Fruit fly (Drosophila melanogaster) whole organism, embryonic: ENCODE measurements around the gene CG10663.

ENCODE experiments used
- Atf-2 ChIP-seq: fragments of 200-800 bp; sonication (Bioruptor generic); optimal IDR thresholded peaks from 2 replicates; lab custom pipeline; 2016; ENCODE audit warnings: missing biosample characterization, missing genetic modification characterization
- Atf6 ChIP-seq: fragments of 200-800 bp; sonication (Bioruptor generic); IDR thresholded peaks from 2 replicates; pipeline ENCODE4 v1.3.6; 2022; ENCODE audit warnings: missing biosample characterization, missing genetic modification characterization
- BtbVII ChIP-seq: fragments of 200-800 bp; sonication (Bioruptor generic); optimal IDR thresholded peaks from 3 replicates; lab custom pipeline; 2017; ENCODE audit warnings: missing biosample characterization, mild to moderate bottlenecking, missing genetic modification characterization
- CG10321 ChIP-seq: fragments of 200-800 bp; sonication (Bioruptor generic); IDR thresholded peaks from 2 replicates; pipeline ENCODE4 v1.3.6; 2022; ENCODE audit warnings: missing biosample characterization, missing genetic modification characterization
- CG11398 ChIP-seq: fragments of 200-800 bp; sonication (Bioruptor generic); optimal IDR thresholded peaks from 2 replicates; lab custom pipeline; 2016; ENCODE audit warnings: missing biosample characterization, missing genetic modification characterization
- CG11456 ChIP-seq: fragments of 200-800 bp; sonication (Bioruptor generic); IDR thresholded peaks from 3 replicates; pipeline ENCODE4 v1.3.6; 2022; ENCODE audit warnings: missing biosample characterization, missing genetic modification characterization
- CG12769 ChIP-seq: fragments of 200-800 bp; sonication (Bioruptor generic); optimal IDR thresholded peaks from 2 replicates; lab custom pipeline; 2019; ENCODE audit warnings: missing biosample characterization, mild to moderate bottlenecking, missing genetic modification characterization, moderate library complexity
- CG14050 ChIP-seq: fragments of 200-800 bp; sonication (Bioruptor generic); IDR thresholded peaks from 3 replicates; pipeline ENCODE4 v1.3.6; 2022; ENCODE audit warnings: missing biosample characterization, missing genetic modification characterization
- CG1603 ChIP-seq: fragments of 200-800 bp; sonication (Bioruptor generic); optimal IDR thresholded peaks from 2 replicates; lab custom pipeline; 2019; ENCODE audit warnings: missing biosample characterization, mild to moderate bottlenecking, missing genetic modification characterization, moderate library complexity
- CG16815 ChIP-seq: fragments of 200-800 bp; sonication (Bioruptor generic); optimal IDR thresholded peaks from 3 replicates; lab custom pipeline; 2017; ENCODE audit warnings: missing biosample characterization, mild to moderate bottlenecking, missing genetic modification characterization
- CG17328 ChIP-seq: fragments of 200-800 bp; sonication (Bioruptor generic); IDR thresholded peaks from 2 replicates; pipeline ENCODE4 v1.3.6; 2022; ENCODE audit warnings: missing biosample characterization, missing genetic modification characterization
- CG2199 ChIP-seq: fragments of 200-800 bp; sonication (Bioruptor generic); IDR thresholded peaks from 3 replicates; pipeline ENCODE4 v1.3.6; 2022; ENCODE audit warnings: missing biosample characterization, missing genetic modification characterization
- CG30403 ChIP-seq: fragments of 200-800 bp; sonication (Bioruptor generic); optimal IDR thresholded peaks from 3 replicates; lab custom pipeline; 2016; ENCODE audit warnings: missing biosample characterization, missing genetic modification characterization
- CG30431 ChIP-seq: fragments of 200-800 bp; sonication (Bioruptor generic); optimal IDR thresholded peaks from 2 replicates; lab custom pipeline; 2017; ENCODE audit warnings: missing biosample characterization, missing genetic modification characterization
- CG31441 ChIP-seq: fragments of 200-800 bp; sonication (Bioruptor generic); IDR thresholded peaks from 2 replicates; pipeline ENCODE4 v1.3.6; 2022; ENCODE audit warnings: missing biosample characterization, missing genetic modification characterization
- CG3838 ChIP-seq: fragments of 200-800 bp; sonication (Bioruptor generic); optimal IDR thresholded peaks from 3 replicates; lab custom pipeline; 2016; ENCODE audit warnings: missing biosample characterization, missing genetic modification characterization
- CG6683 ChIP-seq: fragments of 200-800 bp; sonication (Bioruptor generic); optimal IDR thresholded peaks from 2 replicates; lab custom pipeline; 2017; ENCODE audit warnings: missing biosample characterization, mild to moderate bottlenecking, missing genetic modification characterization, missing genetic modification reagents
- CG6765 ChIP-seq: fragments of 200-800 bp; sonication (Bioruptor generic); optimal IDR thresholded peaks from 3 replicates; lab custom pipeline; 2017; ENCODE audit warnings: missing biosample characterization, mild to moderate bottlenecking, missing genetic modification characterization
- CG7357 ChIP-seq: fragments of 200-800 bp; sonication (Bioruptor generic); IDR thresholded peaks from 3 replicates; pipeline ENCODE4 v1.3.6; 2022; ENCODE audit warnings: missing biosample characterization, missing genetic modification characterization
- CG7839 ChIP-seq: fragments of 200-800 bp; sonication (Bioruptor generic); optimal IDR thresholded peaks from 3 replicates; lab custom pipeline; 2018; ENCODE audit warnings: missing biosample characterization, mild to moderate bottlenecking, missing genetic modification characterization, moderate library complexity
- CG8089 ChIP-seq: fragments of 200-800 bp; sonication (Bioruptor generic); optimal IDR thresholded peaks from 3 replicates; lab custom pipeline; 2016; ENCODE audit warnings: missing biosample characterization, missing genetic modification characterization
- CG9797 ChIP-seq: fragments of 200-800 bp; sonication (Bioruptor generic); optimal IDR thresholded peaks from 3 replicates; lab custom pipeline; 2018; ENCODE audit warnings: missing biosample characterization, mild to moderate bottlenecking, missing genetic modification characterization
- Dip2 ChIP-seq: fragments of 200-800 bp; sonication (Bioruptor generic); IDR thresholded peaks from 2 replicates; pipeline ENCODE4 v1.3.6; 2022; ENCODE audit warnings: missing biosample characterization, missing genetic modification characterization
- E2f1 ChIP-seq: fragments of 200-800 bp; sonication (Bioruptor generic); IDR thresholded peaks from 2 replicates; pipeline ENCODE4 v1.3.6; 2022; ENCODE audit warnings: missing biosample characterization, missing genetic modification characterization
- Ets65A ChIP-seq: fragments of 200-800 bp; sonication (Bioruptor generic); peaks from one replicate; lab custom pipeline; 2016; ENCODE audit warnings: missing biosample characterization, missing genetic modification characterization
- Gug ChIP-seq: fragments of 200-800 bp; sonication (Bioruptor generic); IDR thresholded peaks from 4 replicates; pipeline ENCODE4 v1.3.6; 2022; ENCODE audit warnings: missing biosample characterization, missing genetic modification characterization
- HLHmδ ChIP-seq: fragments of 200-800 bp; sonication (Bioruptor generic); optimal IDR thresholded peaks from 2 replicates; lab custom pipeline; 2018; ENCODE audit warnings: missing biosample characterization, mild to moderate bottlenecking, missing genetic modification characterization, moderate library complexity
- NC2α ChIP-seq: fragments of 200-800 bp; sonication (Bioruptor generic); optimal IDR thresholded peaks from 2 replicates; lab custom pipeline; 2016; ENCODE audit warnings: missing biosample characterization, missing genetic modification characterization
- PHDP ChIP-seq: fragments of 200-800 bp; sonication (Bioruptor generic); optimal IDR thresholded peaks from 3 replicates; lab custom pipeline; 2018; ENCODE audit warnings: missing biosample characterization, mild to moderate bottlenecking, missing genetic modification characterization, moderate library complexity
- Rfx ChIP-seq: fragments of 200-800 bp; sonication (Bioruptor generic); IDR thresholded peaks from 2 replicates; pipeline ENCODE4 v1.3.6; 2022; ENCODE audit warnings: missing biosample characterization, missing genetic modification characterization
- Rx ChIP-seq: fragments of 200-800 bp; sonication (Bioruptor generic); IDR thresholded peaks from 2 replicates; pipeline ENCODE4 v1.3.6; 2022; ENCODE audit warnings: missing biosample characterization, missing genetic modification characterization
- Vsx1 ChIP-seq: fragments of 200-800 bp; sonication (Bioruptor generic); optimal IDR thresholded peaks from 2 replicates; lab custom pipeline; 2017; ENCODE audit warnings: missing biosample characterization, mild to moderate bottlenecking, missing genetic modification characterization, missing genetic modification reagents
- YL-1 ChIP-seq: fragments of 200-800 bp; sonication (Bioruptor generic); optimal IDR thresholded peaks from 3 replicates; lab custom pipeline; 2017; ENCODE audit warnings: missing biosample characterization, mild to moderate bottlenecking, missing genetic modification characterization
- al ChIP-seq: fragments of 200-800 bp; sonication (Bioruptor generic); IDR thresholded peaks from 2 replicates; pipeline ENCODE4 v1.3.6; 2022; ENCODE audit warnings: missing biosample characterization, missing genetic modification characterization
- ap ChIP-seq: fragments of 200-800 bp; sonication (Bioruptor generic); IDR thresholded peaks from 2 replicates; pipeline ENCODE4 v1.3.6; 2022; ENCODE audit warnings: missing biosample characterization, missing genetic modification characterization
- chif ChIP-seq, 2 experiments: fragments of 200-800 bp; sonication (Bioruptor generic); optimal IDR thresholded peaks; 3 replicates each; lab custom pipeline; 2016; ENCODE audit warnings: missing biosample characterization in 2 of 2, missing genetic modification characterization in 2 of 2
- ci ChIP-seq: fragments of 200-800 bp; sonication (Bioruptor generic); IDR thresholded peaks from 3 replicates; pipeline ENCODE4 v1.3.6; 2022; ENCODE audit warnings: missing biosample characterization, missing genetic modification characterization
- croc ChIP-seq: fragments of 200-800 bp; sonication (Bioruptor generic); conservative IDR thresholded peaks from 3 replicates; pipeline ENCODE4 v1.3.6; 2022; ENCODE audit warnings: missing biosample characterization, missing genetic modification characterization
- dati ChIP-seq: fragments of 200-800 bp; sonication (Bioruptor generic); IDR thresholded peaks from 2 replicates; pipeline ENCODE4 v1.3.6; 2022; ENCODE audit warnings: missing biosample characterization, missing genetic modification characterization
- dysf ChIP-seq: fragments of 200-800 bp; sonication (Bioruptor generic); IDR thresholded peaks from 3 replicates; pipeline ENCODE4 v1.3.6; 2022; ENCODE audit warnings: missing biosample characterization, missing genetic modification characterization
- emc ChIP-seq: fragments of 200-800 bp; sonication (Bioruptor generic); optimal IDR thresholded peaks from 2 replicates; lab custom pipeline; 2016; ENCODE audit warnings: missing biosample characterization, missing genetic modification characterization
- fd64A ChIP-seq: fragments of 200-800 bp; sonication (Bioruptor generic); optimal IDR thresholded peaks from 3 replicates; lab custom pipeline; 2018; ENCODE audit warnings: missing biosample characterization, mild to moderate bottlenecking, missing genetic modification characterization
- ken ChIP-seq: fragments of 200-800 bp; sonication (Bioruptor generic); IDR thresholded peaks from 3 replicates; pipeline ENCODE4 v1.3.6; 2022; ENCODE audit warnings: missing biosample characterization, missing genetic modification characterization
- lab ChIP-seq: fragments of 200-800 bp; sonication (Bioruptor generic); optimal IDR thresholded peaks from 3 replicates; lab custom pipeline; 2017; ENCODE audit warnings: missing biosample characterization, missing genetic modification characterization, mild to moderate bottlenecking, moderate library complexity, missing genetic modification reagents
- nerfin-2 ChIP-seq: fragments of 200-800 bp; sonication (Bioruptor generic); IDR thresholded peaks from 2 replicates; pipeline ENCODE4 v1.3.6; 2022; ENCODE audit warnings: missing biosample characterization, missing genetic modification characterization; ENCODE audit not compliant: partially characterized antibody
- nom ChIP-seq: fragments of 200-800 bp; sonication (Bioruptor generic); optimal IDR thresholded peaks from 2 replicates; lab custom pipeline; 2017; ENCODE audit warnings: missing biosample characterization, missing genetic modification characterization, mild to moderate bottlenecking, moderate library complexity, missing genetic modification reagents
- sisA ChIP-seq: fragments of 200-800 bp; sonication (Bioruptor generic); IDR thresholded peaks from 2 replicates; pipeline ENCODE4 v1.3.6; 2022; ENCODE audit warnings: missing biosample characterization, missing genetic modification characterization
- slp2 ChIP-seq: fragments of 200-800 bp; sonication (Bioruptor generic); optimal IDR thresholded peaks from 2 replicates; lab custom pipeline; 2016; ENCODE audit warnings: missing biosample characterization, missing genetic modification characterization
- stwl ChIP-seq: fragments of 200-800 bp; sonication (Bioruptor generic); optimal IDR thresholded peaks from 3 replicates; lab custom pipeline; 2018; ENCODE audit warnings: missing biosample characterization, mild to moderate bottlenecking, missing genetic modification characterization, moderate library complexity
- tap ChIP-seq: fragments of 200-800 bp; optimal IDR thresholded peaks from 3 replicates; lab custom pipeline; 2019; ENCODE audit warnings: missing biosample characterization, mild to moderate bottlenecking, missing genetic modification characterization, moderate library complexity
- tio ChIP-seq: fragments of 200-800 bp; sonication (Bioruptor generic); optimal IDR thresholded peaks from 2 replicates; lab custom pipeline; 2017; ENCODE audit warnings: missing biosample characterization, missing genetic modification characterization, inconsistent platforms

Gene CG10663

dm6 chr3L:12514762-12515215 is 30.0 kb upstream of the CG10663 start, which contains the start of the genes sti and tral (continued):
- TF ChIP-seq CG3838 (peak; percentile 44), ken (GFP tag; lab: Robert Waterston, UW) (peak; percentile 87), CG31441 (GFP tag; lab: Robert Waterston, UW) (peak; percentile 83; the same call in 1 of the 2 replicates), dati (GFP tag; lab: Robert Waterston, UW) (0 out of 2 replicates have a peak, but pooled peaks have one; percentile 40), Rx (GFP tag; lab: Robert Waterston, UW) (peak; percentile 79), CG7357 (GFP tag; lab: Robert Waterston, UW) (peak; percentile 65; the same call in 2 of the 3 replicates), Dip2 (GFP tag; lab: Robert Waterston, UW) (no peak), BtbVII (GFP tag; lab: Kevin White, UChicago) (peak; percentile 61), CG10321 (peak; percentile 57), Atf6 (GFP tag; lab: Robert Waterston, UW) (peak; percentile 85), Ets65A (peak; percentile 100), fd64A (GFP tag; lab: Kevin White, UChicago) (peak; percentile 8), CG11398 (GFP tag; lab: Kevin White, UChicago) (peak; percentile 77), CG30403 (peak; percentile 95), Rfx (GFP tag; lab: Robert Waterston, UW) (peak; percentile 92), NC2α (GFP tag; lab: Kevin White, UChicago) (peak; percentile 89), CG8089 (GFP tag; lab: Kevin White, UChicago) (peak; percentile 89), croc (GFP tag; lab: Robert Waterston, UW) (peak; percentile 70), tap (tag; lab: Kevin White, UChicago) (no peak), chif (GFP tag; optimal IDR thresholded peaks at IDR 0.05; lab: Kevin White, UChicago) (peak; percentile 85 to 93), ap (GFP tag; lab: Robert Waterston, UW) (peak; percentile 67), CG1603 (peak; percentile 88), Atf-2 (GFP tag; lab: Kevin White, UChicago) (peak; percentile 87), CG7839 (tag; lab: Kevin White, UChicago) (peak; percentile 75), CG17328 (GFP tag; lab: Robert Waterston, UW) (peak; percentile 68), stwl (tag; lab: Kevin White, UChicago) (peak; percentile 86), al (GFP tag; lab: Robert Waterston, UW) (peak; percentile 81), CG2199 (GFP tag; lab: Robert Waterston, UW) (no peak), CG6765 (peak; percentile 70), CG30431 (peak; percentile 83), Vsx1 (no peak), YL-1 (GFP tag; lab: Kevin White, UChicago) (peak; percentile 95), CG11456 (peak; percentile 93), CG12769 (tag; lab: Kevin White, UChicago) (peak; percentile 87), CG14050 (GFP tag; lab: Robert Waterston, UW) (peak; percentile 60; the same call in 2 of the 3 replicates), sisA (GFP tag; lab: Robert Waterston, UW) (peak; percentile 87), lab (GFP tag; lab: Kevin White, UChicago) (peak; percentile 93), slp2 (GFP tag; lab: Kevin White, UChicago) (peak; percentile 90), ci (GFP tag; lab: Robert Waterston, UW) (peak; percentile 89), nerfin-2 (GFP tag; lab: Robert Waterston, UW) (0 out of 2 replicates have a peak, but pooled peaks have one; percentile 31), E2f1 (GFP tag; lab: Robert Waterston, UW) (peak; percentile 74), CG6683 (GFP tag; lab: Kevin White, UChicago) (peak; percentile 64), emc (GFP tag; lab: Kevin White, UChicago) (peak; percentile 83), CG9797 (GFP tag; lab: Kevin White, UChicago) (peak; percentile 62), PHDP (tag; lab: Kevin White, UChicago) (peak; percentile 84), tio (GFP tag; lab: Kevin White, UChicago) (no peak), CG16815 (GFP tag; lab: Kevin White, UChicago) (peak; percentile 81), Gug (GFP tag; lab: Robert Waterston, UW) (peak; percentile 91), nom (GFP tag; lab: Kevin White, UChicago) (peak; percentile 51), HLHmδ (GFP tag; lab: Kevin White, UChicago) (no peak), dysf (peak; percentile 82)
